Worm (Caenorhabditis elegans): ENCODE results near the gene ndc-80.

ndc-80 gene

DNA sequence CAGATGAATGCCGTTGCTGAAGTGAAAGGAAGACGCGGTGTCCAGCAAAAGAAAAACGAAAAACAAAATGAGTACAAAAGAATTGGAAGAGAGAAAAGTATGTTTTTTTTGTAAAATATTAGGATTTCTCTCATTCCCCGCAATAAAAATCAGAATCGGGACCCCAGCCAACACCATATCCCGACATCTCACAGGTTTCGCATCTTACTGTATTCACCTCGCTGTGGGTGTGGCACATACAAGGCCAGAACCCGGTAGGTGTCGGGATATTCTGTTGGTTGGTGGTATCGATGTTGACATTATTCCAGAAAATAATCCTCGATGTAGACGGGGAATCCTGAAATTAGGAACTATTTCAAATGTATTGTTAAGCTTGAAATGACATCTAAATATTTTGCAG lies 30.8 kb downstream of the ndc-80 start:
- TF ChIP-seq lim-7 (GFP tag; IDR thresholded peaks at IDR 0.05): no peak
- no peak for TF ChIP-seq dmd-8 (GFP tag; IDR thresholded peaks at IDR 0.05)
- TF ChIP-seq Y48G9A.11 (GFP tag; IDR thresholded peaks at IDR 0.05): 0 out of 2 replicates have a peak, but pooled peaks have one; percentile 23
- TF ChIP-seq spr-1 (tag; optimal IDR thresholded peaks at IDR 0.05): no peak
- TF ChIP-seq aha-1 (tag): peak; percentile 29

DNA sequence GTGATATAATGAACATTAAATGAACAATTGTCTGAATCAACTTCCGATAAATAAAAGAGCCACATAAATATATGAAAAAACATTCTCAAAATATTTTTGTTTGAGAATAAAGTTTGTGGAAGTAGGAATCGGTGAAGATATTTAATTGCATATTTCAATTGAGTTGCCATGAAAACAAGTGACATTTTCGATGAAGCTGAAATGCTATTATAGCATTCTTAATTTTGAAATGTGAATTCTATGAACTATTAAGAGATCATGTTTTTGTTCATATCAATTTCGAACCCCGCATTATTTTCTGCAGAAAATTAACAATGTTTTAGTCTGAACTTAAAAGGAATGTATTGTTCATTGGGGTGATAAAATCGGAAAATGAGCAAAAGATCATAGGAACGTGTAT lies 36.3 kb downstream of the ndc-80 start, which contains the start of gene irld-21:
TSS of gene irld-21 (minus strand) at position 101 of the 400 bp plus-strand sequence.
- TF ChIP-seq daf-19 (GFP tag; conservative IDR thresholded peaks at IDR 0.05) (no peak), ceh-28 (tag; optimal IDR thresholded peaks at IDR 0.05) (no peak), lin-13 (GFP tag; optimal IDR thresholded peaks at IDR 0.05) (no peak), lin-39 (tag; optimal IDR thresholded peaks at IDR 0.05) (no peak), madf-9 (GFP tag; conservative IDR thresholded peaks at IDR 0.05) (no peak), ceh-20 (GFP tag; IDR thresholded peaks at IDR 0.05) (no peak), nhr-237 (tag; optimal IDR thresholded peaks at IDR 0.05) (no peak), Y105C5A.15 (GFP tag; IDR thresholded peaks at IDR 0.05) (no peak), mep-1 (tag; optimal IDR thresholded peaks at IDR 0.05) (no peak), nhr-41 (GFP tag; IDR thresholded peaks at IDR 0.05) (no peak), dmd-6 (GFP tag; IDR thresholded peaks at IDR 0.05) (no peak)

DNA sequence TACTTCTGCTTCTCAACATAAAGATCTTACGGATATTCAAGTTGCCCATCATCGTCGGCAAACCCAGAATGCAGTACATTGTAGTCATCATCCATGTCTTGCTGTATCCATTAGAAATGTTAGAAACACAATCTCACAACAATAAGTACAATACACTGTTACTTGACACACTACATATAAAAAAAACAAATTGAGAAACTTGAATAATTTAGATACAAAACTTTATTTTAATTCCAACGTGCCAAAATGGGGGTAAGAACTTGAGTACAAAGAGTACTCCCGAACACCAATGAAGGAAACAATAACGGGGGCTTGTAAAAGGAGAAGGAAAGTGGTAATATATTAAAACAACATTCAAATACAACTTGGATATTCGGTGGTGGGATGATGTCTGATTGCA lies 40.6 kb downstream of the ndc-80 start, which contains the start of gene ctf-18:
TSS of gene ctf-18 (minus strand) at position 101 of the 400 bp plus-strand sequence.
- no peak for TF ChIP-seq lir-3 (tag; optimal IDR thresholded peaks at IDR 0.05)
- no peak for TF ChIP-seq zip-11 (GFP tag; IDR thresholded peaks at IDR 0.05)
- no peak for TF ChIP-seq Y105C5A.15 (GFP tag; IDR thresholded peaks at IDR 0.05)
- no peak for TF ChIP-seq zip-2 (tag; optimal IDR thresholded peaks at IDR 0.05)
- TF ChIP-seq egl-43 (GFP tag; IDR thresholded peaks at IDR 0.05): no peak
- no peak for TF ChIP-seq snpc-4 (tag; optimal IDR thresholded peaks at IDR 0.05)
- TF ChIP-seq Y48G9A.11 (GFP tag; IDR thresholded peaks at IDR 0.05): no peak
- no peak for TF ChIP-seq nhr-111 (GFP tag; optimal IDR thresholded peaks at IDR 0.05)
- peak; percentile 43 for TF ChIP-seq aha-1 (tag)
- TF ChIP-seq ztf-11 (tag; optimal IDR thresholded peaks at IDR 0.05): no peak
- no peak for TF ChIP-seq madf-9 (GFP tag; conservative IDR thresholded peaks at IDR 0.05)
- TF ChIP-seq unc-62 (GFP tag; optimal IDR thresholded peaks at IDR 0.05 in 1 of 2): no peak
- no peak for TF ChIP-seq unc-62 (tag; optimal IDR thresholded peaks at IDR 0.05)
- TF ChIP-seq ama-1 (optimal IDR thresholded peaks at IDR 0.05): peak; percentile 60
- TF ChIP-seq aly-2 (tag; optimal IDR thresholded peaks at IDR 0.05): no peak

DNA sequence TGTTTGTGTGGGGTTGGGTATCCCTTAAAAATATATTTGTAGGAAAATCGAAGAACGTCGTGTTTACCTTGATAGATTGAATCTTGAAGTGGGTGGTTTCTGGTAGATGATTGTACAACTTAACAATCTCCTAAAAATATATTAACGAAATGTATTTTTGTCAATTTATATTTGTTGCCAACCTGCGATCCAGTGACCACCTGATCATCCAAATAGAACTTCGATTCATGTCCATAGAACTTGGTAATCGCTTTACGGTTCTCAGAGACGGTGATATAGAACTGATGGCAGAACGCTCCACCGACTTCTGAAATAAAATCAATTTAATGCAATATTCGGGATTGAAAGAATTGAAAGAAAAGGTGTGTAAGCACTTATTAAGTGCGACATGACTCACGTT lies 42.5 kb downstream of the ndc-80 start:
- TF ChIP-seq nhr-25 (tag; optimal IDR thresholded peaks at IDR 0.05; ENCODE audit: borderline replicate concordance, insufficient read depth) (no peak), nhr-111 (GFP tag; optimal IDR thresholded peaks at IDR 0.05) (no peak), aha-1 (tag) (peak; percentile 60), jun-1 (tag; optimal IDR thresholded peaks at IDR 0.05) (no peak), ama-1 (optimal IDR thresholded peaks at IDR 0.05) (no peak)

DNA sequence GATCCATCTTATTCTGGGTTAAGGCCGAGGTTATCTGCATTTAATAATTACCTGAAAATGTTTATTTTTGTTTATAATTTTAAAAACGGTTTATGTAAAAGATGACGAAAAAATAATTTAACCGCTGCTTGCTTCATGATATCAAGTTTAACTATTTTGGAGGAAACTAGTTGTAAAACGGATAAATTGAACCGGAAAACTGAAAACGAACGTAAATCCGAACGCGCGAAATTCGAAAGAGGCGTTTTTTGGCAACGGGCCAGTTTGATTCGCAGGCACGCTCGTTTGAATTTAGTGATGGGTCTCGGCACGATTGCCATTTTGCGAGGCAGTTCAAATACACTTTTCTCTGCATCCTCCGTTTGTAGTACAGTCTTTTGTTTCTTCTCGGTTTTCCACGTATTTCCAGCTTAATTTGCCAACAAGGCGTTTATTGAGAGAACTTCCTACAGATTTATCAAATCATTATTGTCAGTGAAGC lies 43.0 kb downstream of the ndc-80 start, which contains the start of the genes gtbp-1 and K08F4.3:
TSS of gene gtbp-1 (minus strand) at position 51 of the 481 bp plus-strand sequence.
TSS of gene K08F4.3 (plus strand) at position 352 of the 481 bp plus-strand sequence.
- TF ChIP-seq ztf-11 (tag; optimal IDR thresholded peaks at IDR 0.05) (no peak), daf-8 (GFP tag; IDR thresholded peaks at IDR 0.05) (no peak), unc-62 (GFP tag; optimal IDR thresholded peaks at IDR 0.05 in 1 of 2) (no peak), unc-62 (tag; optimal IDR thresholded peaks at IDR 0.05) (no peak), rbr-2 (tag; optimal IDR thresholded peaks at IDR 0.05) (peak; percentile 57), daf-19 (GFP tag; conservative IDR thresholded peaks at IDR 0.05) (no peak), gei-8 (GFP tag; optimal IDR thresholded peaks at IDR 0.05) (no peak), ceh-20 (GFP tag; IDR thresholded peaks at IDR 0.05) (0 out of 2 replicates have a peak, but pooled peaks have one; percentile 22), zfp-2 (tag; optimal IDR thresholded peaks at IDR 0.05) (peak; percentile 72), tag-97 (GFP tag; IDR thresholded peaks at IDR 0.05) (no peak), jun-1 (tag; optimal IDR thresholded peaks at IDR 0.05) (no peak), ztf-7 (tag; optimal IDR thresholded peaks at IDR 0.05) (no peak), lin-39 (tag; optimal IDR thresholded peaks at IDR 0.05) (no peak), Y105C5A.15 (GFP tag; IDR thresholded peaks at IDR 0.05) (no peak), mep-1 (tag; optimal IDR thresholded peaks at IDR 0.05) (no peak), zip-11 (GFP tag; IDR thresholded peaks at IDR 0.05) (no peak), ama-1 (optimal IDR thresholded peaks at IDR 0.05) (peak; percentile 16), dpl-1 (GFP tag; optimal IDR thresholded peaks at IDR 0.05) (peak; percentile 90), ceh-62 (tag; optimal IDR thresholded peaks at IDR 0.05) (no peak), unc-39 (tag; optimal IDR thresholded peaks at IDR 0.05) (no peak), unc-130 (GFP tag; optimal IDR thresholded peaks at IDR 0.05) (peak; percentile 32), ceh-82 (tag; optimal IDR thresholded peaks at IDR 0.05) (no peak), D1046.2 (GFP tag; IDR thresholded peaks at IDR 0.05) (no peak), mxl-3 (GFP tag; optimal IDR thresholded peaks at IDR 0.05) (peak; percentile 13), lin-13 (GFP tag; optimal IDR thresholded peaks at IDR 0.05) (peak; percentile 55), F37D6.2 (tag; optimal IDR thresholded peaks at IDR 0.05) (no peak), daf-12 (tag; optimal IDR thresholded peaks at IDR 0.05) (no peak), lim-7 (GFP tag; IDR thresholded peaks at IDR 0.05) (no peak)
